Worm (Caenorhabditis elegans) whole organism, L2 larva: Measurements from ENCODE around the gene jbts-14.
A peak's percentile ranks its signal among the peaks of the same experiment; 100 is the strongest.

ENCODE experiments used
- C34F6.9 ChIP-seq: fragments of 150-350 bp; optimal IDR thresholded peaks from 2 replicates; lab custom pipeline; 2014; ENCODE audit warnings: missing biosample characterization, missing genetic modification characterization
- F13H6.1 ChIP-seq: sonication (generic microtip); optimal IDR thresholded peaks from 2 replicates; lab custom pipeline; 2016; ENCODE audit warnings: missing genetic modification characterization, missing compliant biosample characterization
- R02D3.7 ChIP-seq: fragments of 150-350 bp; optimal IDR thresholded peaks from 2 replicates; lab custom pipeline; 2014; ENCODE audit warnings: missing biosample characterization, missing genetic modification characterization
- Y55F3AM.14 ChIP-seq: fragments of 200-800 bp; sonication (Bioruptor generic); optimal IDR thresholded peaks from 2 replicates; lab custom pipeline; 2018; ENCODE audit warnings: mild to moderate bottlenecking, missing genetic modification characterization, missing compliant biosample characterization
- ZK546.5 ChIP-seq: sonication (generic microtip); optimal IDR thresholded peaks from 2 replicates; lab custom pipeline; 2017; ENCODE audit warnings: missing biosample characterization, missing genetic modification characterization
- aly-2 ChIP-seq: fragments of 150-350 bp; optimal IDR thresholded peaks from 2 replicates; lab custom pipeline; 2014; ENCODE audit warnings: missing biosample characterization, missing genetic modification characterization
- ama-1 ChIP-seq: fragments of 150-350 bp; optimal IDR thresholded peaks from 2 replicates; lab custom pipeline; 2018; ENCODE audit warnings: inconsistent platforms
- blmp-1 ChIP-seq: sonication (generic microtip); optimal IDR thresholded peaks from 2 replicates; lab custom pipeline; 2017; ENCODE audit warnings: missing genetic modification characterization, mild to moderate bottlenecking, missing compliant biosample characterization, antibody characterized with exemption, moderate library complexity; ENCODE audit not compliant: insufficient read depth
- ceh-16 ChIP-seq: fragments of 150-350 bp; optimal IDR thresholded peaks from 2 replicates; lab custom pipeline; 2014; ENCODE audit warnings: missing biosample characterization, missing genetic modification characterization
- ceh-82 ChIP-seq: fragments of 150-350 bp; optimal IDR thresholded peaks from 2 replicates; lab custom pipeline; 2014; ENCODE audit warnings: missing biosample characterization, missing genetic modification characterization
- crh-2 ChIP-seq: sonication (generic microtip); optimal IDR thresholded peaks from 2 replicates; lab custom pipeline; 2017; ENCODE audit warnings: missing biosample characterization, missing genetic modification characterization
- egl-27 ChIP-seq: sonication (generic microtip); optimal IDR thresholded peaks from 3 replicates; lab custom pipeline; 2017; ENCODE audit warnings: missing biosample characterization, missing genetic modification reagents, missing genetic modification characterization
- elt-1 ChIP-seq: fragments of 150-350 bp; optimal IDR thresholded peaks from 2 replicates; lab custom pipeline; 2014; ENCODE audit warnings: missing biosample characterization, missing genetic modification characterization
- elt-3 ChIP-seq: sonication (generic microtip); optimal IDR thresholded peaks from 2 replicates; lab custom pipeline; 2017; ENCODE audit warnings: missing biosample characterization, missing genetic modification characterization
- fos-1 ChIP-seq: fragments of 150-350 bp; optimal IDR thresholded peaks from 2 replicates; lab custom pipeline; 2014; ENCODE audit warnings: missing biosample characterization, missing genetic modification characterization
- gmeb-1 ChIP-seq: fragments of 150-350 bp; optimal IDR thresholded peaks from 2 replicates; lab custom pipeline; 2014; ENCODE audit warnings: missing biosample characterization, missing genetic modification characterization
- lin-11 ChIP-seq: fragments of 150-350 bp; sonication (generic microtip); optimal IDR thresholded peaks from 2 replicates; lab custom pipeline; 2014; ENCODE audit warnings: missing biosample characterization, missing genetic modification characterization, inconsistent platforms, mixed read lengths
- lin-13 ChIP-seq: fragments of 150-350 bp; optimal IDR thresholded peaks from 2 replicates; lab custom pipeline; 2014; ENCODE audit warnings: missing biosample characterization, missing genetic modification reagents, missing genetic modification characterization
- lsy-2 ChIP-seq, 2 experiments: fragments of 150-350 bp in 1 of 2; sonication (generic microtip) in 1 of 2; optimal IDR thresholded peaks; 2 replicates each; lab custom pipeline; 2014 to 2017; ENCODE audit warnings: missing biosample characterization in 2 of 2, missing genetic modification characterization in 2 of 2
- mbf-1 ChIP-seq: sonication (generic microtip); optimal IDR thresholded peaks from 2 replicates; lab custom pipeline; 2017; ENCODE audit warnings: missing biosample characterization, missing genetic modification characterization
- nhr-10 ChIP-seq: sonication (generic microtip); optimal IDR thresholded peaks from 2 replicates; lab custom pipeline; 2017; ENCODE audit warnings: missing biosample characterization, missing genetic modification characterization
- nhr-11 ChIP-seq: fragments of 150-350 bp; optimal IDR thresholded peaks from 2 replicates; lab custom pipeline; 2014; ENCODE audit warnings: missing biosample characterization, missing genetic modification characterization
- nhr-12 ChIP-seq: fragments of 150-350 bp; optimal IDR thresholded peaks from 2 replicates; lab custom pipeline; 2014; ENCODE audit warnings: missing biosample characterization, missing genetic modification characterization
- nhr-129 ChIP-seq: fragments of 150-350 bp; optimal IDR thresholded peaks from 2 replicates; lab custom pipeline; 2014; ENCODE audit warnings: missing biosample characterization, missing genetic modification characterization
- nhr-21 ChIP-seq: fragments of 150-350 bp; optimal IDR thresholded peaks from 2 replicates; lab custom pipeline; 2014; ENCODE audit warnings: missing biosample characterization, missing genetic modification characterization
- nhr-23 ChIP-seq: fragments of 150-350 bp; optimal IDR thresholded peaks from 2 replicates; lab custom pipeline; 2014; ENCODE audit warnings: missing biosample characterization, missing genetic modification reagents, missing genetic modification characterization
- nhr-25 ChIP-seq: fragments of 150-350 bp; sonication (generic microtip); optimal IDR thresholded peaks from 3 replicates; lab custom pipeline; 2014; ENCODE audit warnings: missing biosample characterization, missing genetic modification characterization
- nhr-6 ChIP-seq: fragments of 150-350 bp; optimal IDR thresholded peaks from 2 replicates; lab custom pipeline; 2014; ENCODE audit warnings: missing biosample characterization, missing genetic modification characterization
- nhr-77 ChIP-seq: fragments of 150-350 bp; optimal IDR thresholded peaks from 2 replicates; lab custom pipeline; 2014; ENCODE audit warnings: missing biosample characterization, missing genetic modification characterization
- peb-1 ChIP-seq: fragments of 150-350 bp; optimal IDR thresholded peaks from 2 replicates; lab custom pipeline; 2014; ENCODE audit warnings: missing biosample characterization, missing genetic modification characterization
- skn-1 ChIP-seq: sonication (generic microtip); optimal IDR thresholded peaks from 2 replicates; lab custom pipeline; 2017; ENCODE audit warnings: missing biosample characterization, missing genetic modification characterization
- sma-3 ChIP-seq: sonication (generic microtip); optimal IDR thresholded peaks from 2 replicates; lab custom pipeline; 2016; ENCODE audit warnings: missing genetic modification reagents, missing genetic modification characterization, missing compliant biosample characterization
- sma-9 ChIP-seq, 2 experiments: fragments of 150-350 bp in 1 of 2; sonication (generic microtip) in 1 of 2; optimal IDR thresholded peaks; 2 replicates each; lab custom pipeline; 2014 to 2016; ENCODE audit warnings: missing genetic modification characterization in 2 of 2, mild to moderate bottlenecking in 1 of 2, missing biosample characterization in 1 of 2, missing compliant biosample characterization in 1 of 2, missing genetic modification reagents in 1 of 2, moderate library complexity in 1 of 2
- snpc-4 ChIP-seq: fragments of 150-350 bp; optimal IDR thresholded peaks from 2 replicates; lab custom pipeline; 2014; ENCODE audit warnings: missing biosample characterization, missing genetic modification characterization
- unc-39 ChIP-seq: fragments of 150-350 bp; optimal IDR thresholded peaks from 2 replicates; lab custom pipeline; 2014; ENCODE audit warnings: missing biosample characterization, missing genetic modification characterization
- unc-55 ChIP-seq: fragments of 150-350 bp; sonication (generic microtip); optimal IDR thresholded peaks from 3 replicates; lab custom pipeline; 2014; ENCODE audit warnings: missing biosample characterization, missing genetic modification reagents, missing genetic modification characterization
- zag-1 ChIP-seq: fragments of 150-350 bp; optimal IDR thresholded peaks from 2 replicates; lab custom pipeline; 2014; ENCODE audit warnings: missing biosample characterization, missing genetic modification characterization
- ztf-1 ChIP-seq: fragments of 200-800 bp; sonication (Bioruptor generic); conservative IDR thresholded peaks from 2 replicates; pipeline ENCODE4 v1.3.6; 2022; ENCODE audit warnings: missing genetic modification characterization, missing compliant biosample characterization
- ztf-11 ChIP-seq: sonication (generic microtip); optimal IDR thresholded peaks from 2 replicates; lab custom pipeline; 2017; ENCODE audit warnings: missing biosample characterization, missing genetic modification characterization
- ztf-4 ChIP-seq: fragments of 150-350 bp; optimal IDR thresholded peaks from 2 replicates; lab custom pipeline; 2014; ENCODE audit warnings: missing biosample characterization, missing genetic modification characterization

jbts-14 gene

DNA sequence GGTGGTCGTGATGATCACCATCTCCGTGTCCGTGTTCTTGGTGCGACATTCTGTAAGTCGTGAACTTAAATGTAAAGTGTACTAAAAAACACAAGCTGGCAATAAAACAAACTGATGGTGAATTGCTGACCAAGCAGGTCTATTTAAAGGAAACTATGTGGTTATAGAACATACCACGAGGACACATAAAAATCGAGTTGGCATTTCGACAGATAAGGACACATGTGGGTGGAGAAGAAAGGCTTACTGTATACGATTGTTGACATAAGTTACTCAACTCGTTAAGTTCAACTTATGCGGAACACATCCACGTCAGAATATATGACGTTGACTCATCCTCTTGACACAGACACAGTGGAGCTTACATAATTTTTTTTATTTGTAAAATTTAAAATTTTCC, 14.8 kb downstream of the jbts-14 start, which contains the start of gene F53A9.8:
Gene F53A9.8, minus strand, starts transcription at position 49 of the 400 bp plus-strand sequence.
- peak; percentile 55 for TF ChIP-seq sma-9 (GFP tag; optimal IDR thresholded peaks at IDR 0.05; lab: Kevin White, UChicago)
- no peak for TF ChIP-seq sma-9 (tag; optimal IDR thresholded peaks at IDR 0.05; lab: Kevin White, UChicago)
- TF ChIP-seq fos-1 (tag; lab: Kevin White, UChicago): peak; percentile 41
- TF ChIP-seq peb-1 (tag; lab: Kevin White, UChicago): no peak
- peak; percentile 51 for TF ChIP-seq crh-2 (tag; lab: Kevin White, UChicago)

DNA sequence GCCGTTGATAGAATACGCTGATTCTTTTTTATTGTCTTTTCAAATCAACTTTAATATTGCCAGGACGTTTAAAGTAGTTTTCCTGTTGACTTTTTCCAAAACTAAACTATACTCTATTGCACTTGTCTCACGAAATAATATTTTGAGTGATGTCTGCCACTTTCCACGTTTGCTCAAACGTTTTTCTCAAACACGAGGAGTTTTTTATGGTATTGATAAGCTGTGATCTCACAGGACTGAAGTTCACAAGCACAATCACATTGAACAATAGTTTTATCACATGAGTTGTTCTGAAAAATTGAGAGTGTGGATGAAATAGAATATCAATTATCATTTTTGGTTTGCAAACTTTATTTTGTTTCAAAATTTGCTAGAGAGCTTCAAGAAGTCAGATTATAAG, 15.8 kb downstream of the jbts-14 start:
- TF ChIP-seq F13H6.1 (tag; lab: Kevin White, UChicago): peak; percentile 10
- TF ChIP-seq sma-9 (GFP tag; optimal IDR thresholded peaks at IDR 0.05; lab: Kevin White, UChicago): peak; percentile 12
- no peak for TF ChIP-seq sma-9 (tag; optimal IDR thresholded peaks at IDR 0.05; lab: Kevin White, UChicago)
- TF ChIP-seq ztf-4: no peak
- TF ChIP-seq, all 48 proteins: peak for 2

DNA sequence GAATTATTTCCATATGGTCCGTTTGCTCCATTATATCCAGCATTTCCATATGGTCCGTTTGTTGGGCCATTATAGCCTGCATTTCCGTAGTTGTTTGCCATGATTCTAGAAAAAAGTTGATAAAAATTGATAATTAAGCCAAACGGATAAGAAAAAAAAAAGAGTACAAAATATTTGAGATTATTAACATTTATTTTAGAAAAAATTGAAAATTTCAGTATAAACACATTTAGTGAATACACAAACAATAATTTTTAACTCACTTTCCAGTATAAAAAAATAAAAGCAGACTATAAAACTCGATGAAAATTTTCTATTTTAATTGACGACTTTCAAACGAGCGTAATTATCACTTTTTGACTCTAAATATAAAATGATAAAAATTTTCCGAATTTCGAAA, 16.6 kb downstream of the jbts-14 start, which contains the start of gene F53A9.9:
Gene F53A9.9, minus strand, starts transcription at position 101 of the 400 bp plus-strand sequence.
- no peak for TF ChIP-seq gmeb-1 (tag; lab: Kevin White, UChicago)

DNA sequence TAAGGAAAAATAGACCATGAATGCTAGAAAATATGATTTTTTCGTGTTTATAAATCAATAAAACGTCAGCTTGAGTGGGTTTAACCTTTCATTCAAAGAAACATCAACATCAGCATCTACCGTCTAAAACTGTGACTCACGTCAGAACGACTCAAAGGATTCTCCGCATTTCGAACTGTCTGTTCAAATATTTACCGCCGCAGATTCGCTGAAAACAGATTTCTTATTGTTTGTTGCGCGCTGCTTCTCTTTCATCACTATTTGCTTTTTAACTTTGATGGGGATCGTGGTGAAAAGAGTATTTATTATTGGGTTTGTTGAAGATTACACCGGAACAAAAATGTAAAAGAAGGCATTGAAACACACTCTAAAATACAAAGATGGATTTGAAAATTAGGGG, 17.2 kb downstream of the jbts-14 start:
- peak; percentile 37 for TF ChIP-seq F13H6.1 (tag; lab: Kevin White, UChicago)
- TF ChIP-seq lsy-2 (tag; optimal IDR thresholded peaks at IDR 0.05; lab: Kevin White, UChicago): no peak
- TF ChIP-seq nhr-77: no peak
- TF ChIP-seq nhr-25 (tag; lab: Kevin White, UChicago): no peak
- peak; percentile 34 for TF ChIP-seq nhr-129 (tag; lab: Kevin White, UChicago)
- no peak for TF ChIP-seq unc-39 (tag; lab: Kevin White, UChicago)
- no peak for TF ChIP-seq blmp-1
- no peak for TF ChIP-seq ztf-4
- TF ChIP-seq aly-2: no peak
- no peak for TF ChIP-seq elt-3 (tag; lab: Kevin White, UChicago)
- TF ChIP-seq nhr-12 (tag; lab: Kevin White, UChicago): no peak
- no peak for TF ChIP-seq mbf-1 (tag; lab: Kevin White, UChicago)
- TF ChIP-seq ceh-82 (tag; lab: Kevin White, UChicago): no peak
- TF ChIP-seq skn-1 (tag; lab: Kevin White, UChicago): no peak
- no peak for TF ChIP-seq nhr-6 (tag; lab: Kevin White, UChicago)
- TF ChIP-seq sma-9 (GFP tag; optimal IDR thresholded peaks at IDR 0.05; lab: Kevin White, UChicago): peak; percentile 12
- no peak for TF ChIP-seq sma-9 (tag; optimal IDR thresholded peaks at IDR 0.05; lab: Kevin White, UChicago)
- no peak for TF ChIP-seq fos-1 (tag; lab: Kevin White, UChicago)
- no peak for TF ChIP-seq sma-3 (GFP tag; lab: Kevin White, UChicago)
- no peak for TF ChIP-seq zag-1

DNA sequence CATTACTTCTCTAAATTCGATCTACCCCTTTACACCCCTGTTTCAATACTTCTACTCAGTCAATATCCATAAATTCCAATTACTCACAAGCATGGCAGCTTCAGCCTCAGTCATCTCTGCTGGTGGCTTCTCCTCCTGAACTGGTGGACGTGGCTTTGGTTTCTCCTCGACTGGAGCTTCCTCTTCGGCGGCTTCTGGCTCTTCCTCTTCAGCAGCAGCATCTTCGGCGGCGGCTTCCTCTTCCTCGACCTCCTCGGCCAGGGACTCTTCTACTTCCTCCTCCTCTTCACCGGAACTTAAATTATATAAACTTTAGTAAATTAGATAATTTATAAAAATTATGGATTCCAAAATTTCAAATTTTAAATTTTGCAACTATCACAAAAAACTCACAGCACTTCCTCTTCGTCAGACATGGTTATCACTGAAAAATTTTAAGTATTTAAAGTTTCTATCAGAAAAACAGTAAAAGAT, 19.1 kb downstream of the jbts-14 start, which contains the start of gene tnt-2:
Gene tnt-2, minus strand, starts transcription at position 424 of the 474 bp plus-strand sequence.
- no peak for TF ChIP-seq ceh-16 (tag; lab: Kevin White, UChicago)
- TF ChIP-seq elt-1 (tag; lab: Kevin White, UChicago): no peak
- no peak for TF ChIP-seq unc-55 (GFP tag; lab: Kevin White, UChicago)
- TF ChIP-seq ama-1 (lab: Kevin White, UChicago): no peak
- no peak for TF ChIP-seq lin-11 (tag; lab: Kevin White, UChicago)
- no peak for TF ChIP-seq snpc-4 (tag; lab: Kevin White, UChicago)
- TF ChIP-seq nhr-11 (tag; lab: Kevin White, UChicago): no peak
- TF ChIP-seq R02D3.7: no peak
- TF ChIP-seq lsy-2 (tag; optimal IDR thresholded peaks at IDR 0.05; lab: Kevin White, UChicago): no peak
- TF ChIP-seq nhr-6 (tag; lab: Kevin White, UChicago): no peak
- no peak for TF ChIP-seq nhr-21
- TF ChIP-seq, all 48 proteins: peak for 0

DNA sequence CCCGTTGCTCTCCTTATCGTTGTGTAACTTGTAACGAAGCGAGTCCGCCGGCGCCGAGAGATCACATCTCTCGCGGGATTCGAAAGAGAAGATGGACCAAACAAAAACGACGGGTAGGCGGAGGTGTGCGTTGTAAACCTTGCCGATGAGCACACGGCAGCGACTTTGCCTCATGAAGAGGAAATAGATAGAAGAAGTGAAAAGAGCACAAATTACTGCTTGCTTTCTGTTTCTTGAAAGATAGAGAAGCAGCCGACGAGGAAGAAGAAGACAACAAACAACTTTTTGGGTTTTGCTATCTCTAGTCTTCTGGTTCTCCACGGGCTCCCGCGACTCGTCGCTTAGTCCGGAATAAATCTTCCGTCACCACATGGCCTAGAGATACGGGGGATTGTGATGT, 19.7 kb downstream of the jbts-14 start:
- no peak for TF ChIP-seq ztf-11 (tag; lab: Kevin White, UChicago)
- TF ChIP-seq sma-9 (GFP tag; optimal IDR thresholded peaks at IDR 0.05; lab: Kevin White, UChicago): peak; percentile 46
- no peak for TF ChIP-seq sma-9 (tag; optimal IDR thresholded peaks at IDR 0.05; lab: Kevin White, UChicago)
- no peak for TF ChIP-seq nhr-21
- no peak for TF ChIP-seq skn-1 (tag; lab: Kevin White, UChicago)
- TF ChIP-seq egl-27 (tag; lab: Kevin White, UChicago): no peak
- TF ChIP-seq ceh-82 (tag; lab: Kevin White, UChicago): no peak
- no peak for TF ChIP-seq ztf-1 (GFP tag; lab: Robert Waterston, UW)
- no peak for TF ChIP-seq crh-2 (tag; lab: Kevin White, UChicago)
- no peak for TF ChIP-seq ZK546.5 (tag; lab: Kevin White, UChicago)
- TF ChIP-seq lin-11 (tag; lab: Kevin White, UChicago): no peak
- no peak for TF ChIP-seq C34F6.9 (tag; lab: Kevin White, UChicago)
- peak in 1 of 2 experiments; percentile 35 for TF ChIP-seq lsy-2 (tag; optimal IDR thresholded peaks at IDR 0.05; lab: Kevin White, UChicago)
- TF ChIP-seq nhr-25 (tag; lab: Kevin White, UChicago): no peak
- peak; percentile 59 for TF ChIP-seq nhr-129 (tag; lab: Kevin White, UChicago)
- TF ChIP-seq Y55F3AM.14 (GFP tag; lab: Kevin White, UChicago): no peak
- TF ChIP-seq ceh-16 (tag; lab: Kevin White, UChicago): no peak
- TF ChIP-seq elt-1 (tag; lab: Kevin White, UChicago): no peak
- no peak for TF ChIP-seq aly-2
- TF ChIP-seq nhr-23 (tag; lab: Kevin White, UChicago): no peak
- peak; percentile 83 for TF ChIP-seq F13H6.1 (tag; lab: Kevin White, UChicago)
- no peak for TF ChIP-seq nhr-10 (tag; lab: Kevin White, UChicago)
- no peak for TF ChIP-seq ama-1 (lab: Kevin White, UChicago)
- TF ChIP-seq nhr-6 (tag; lab: Kevin White, UChicago): no peak
- TF ChIP-seq snpc-4 (tag; lab: Kevin White, UChicago): peak; percentile 33
- peak; percentile 6 for TF ChIP-seq lin-13
